Fruit fly (Drosophila melanogaster): ENCODE data around the gene CG15209.

- TF ChIP-seq fru (GFP tag; optimal IDR thresholded peaks at IDR 0.05), result peak; percentile 19
- TF ChIP-seq jim (GFP tag; optimal IDR thresholded peaks at IDR 0.05), result no peak
- no peak for TF ChIP-seq Myc (optimal IDR thresholded peaks at IDR 0.05)
- peak; percentile 25 for TF ChIP-seq h (GFP tag; optimal IDR thresholded peaks at IDR 0.05)
- TF ChIP-seq usp (GFP tag; optimal IDR thresholded peaks at IDR 0.05), result no peak
- no peak for TF ChIP-seq Vsx2 (GFP tag; optimal IDR thresholded peaks at IDR 0.05; ENCODE audit: partially characterized antibody)
- no peak for TF ChIP-seq dsf (GFP tag; optimal IDR thresholded peaks at IDR 0.05; ENCODE audit: borderline replicate concordance)
- TF ChIP-seq HLH106 (tag; optimal IDR thresholded peaks at IDR 0.05), result peak; percentile 66
- peak; percentile 65 for TF ChIP-seq psq (GFP tag; optimal IDR thresholded peaks at IDR 0.05)
Measured at dm6 chrX:10802457-10803378, 39.3 kb upstream of the CG15209 start.

Data from whole organism, wandering third instar larva.